Fruit fly (Drosophila melanogaster) whole organism, embryonic: ENCODE results near the gene Dph5.
A peak's percentile ranks its signal among the peaks of the same experiment; 100 is the strongest.

ENCODE experiments used
- Abd-B ChIP-seq: fragments of 200-800 bp; sonication (Bioruptor generic); optimal IDR thresholded peaks from 2 replicates; lab custom pipeline; 2018; ENCODE audit warnings: missing biosample characterization, mild to moderate bottlenecking, missing genetic modification characterization, moderate library complexity
- Antp ChIP-seq: fragments of 200-800 bp; sonication (Bioruptor generic); optimal IDR thresholded peaks from 3 replicates; lab custom pipeline; 2016; ENCODE audit warnings: missing biosample characterization, missing genetic modification characterization
- Atf6 ChIP-seq: fragments of 200-800 bp; sonication (Bioruptor generic); IDR thresholded peaks from 2 replicates; pipeline ENCODE4 v1.3.6; 2022; ENCODE audit warnings: missing biosample characterization, missing genetic modification characterization
- CG10147 ChIP-seq: fragments of 200-800 bp; sonication (Bioruptor generic); optimal IDR thresholded peaks from 2 replicates; lab custom pipeline; 2019; ENCODE audit warnings: missing biosample characterization, mild to moderate bottlenecking, missing genetic modification characterization, moderate library complexity
- CG10267 ChIP-seq: fragments of 200-800 bp; sonication (Bioruptor generic); optimal IDR thresholded peaks from 2 replicates; lab custom pipeline; 2018; ENCODE audit warnings: missing biosample characterization, mild to moderate bottlenecking, missing genetic modification characterization, moderate library complexity
- CG10321 ChIP-seq: fragments of 200-800 bp; sonication (Bioruptor generic); IDR thresholded peaks from 2 replicates; pipeline ENCODE4 v1.3.6; 2022; ENCODE audit warnings: missing biosample characterization, missing genetic modification characterization
- CG10565 ChIP-seq: fragments of 200-800 bp; sonication (Bioruptor generic); optimal IDR thresholded peaks from 3 replicates; lab custom pipeline; 2016; ENCODE audit warnings: missing biosample characterization, mild to moderate bottlenecking, missing genetic modification characterization
- CG11504 ChIP-seq: fragments of 200-800 bp; sonication (Bioruptor generic); optimal IDR thresholded peaks from 3 replicates; lab custom pipeline; 2019; ENCODE audit warnings: missing biosample characterization, mild to moderate bottlenecking, missing genetic modification characterization, moderate library complexity
- CG12942 ChIP-seq: fragments of 200-800 bp; sonication (Bioruptor generic); optimal IDR thresholded peaks from 3 replicates; lab custom pipeline; 2016; ENCODE audit warnings: missing biosample characterization, missing genetic modification characterization
- CG14014 ChIP-seq: fragments of 200-800 bp; sonication (Bioruptor generic); IDR thresholded peaks from 2 replicates; pipeline ENCODE4 v1.3.6; 2022; ENCODE audit warnings: missing biosample characterization, missing genetic modification characterization
- CG14860 ChIP-seq: fragments of 200-800 bp; sonication (Bioruptor generic); IDR thresholded peaks from 3 replicates; pipeline ENCODE4 v1.3.6; 2022; ENCODE audit warnings: missing biosample characterization, missing genetic modification characterization; ENCODE audit not compliant: partially characterized antibody
- CG15696 ChIP-seq: fragments of 200-800 bp; sonication (Bioruptor generic); optimal IDR thresholded peaks from 2 replicates; lab custom pipeline; 2019; ENCODE audit warnings: missing biosample characterization, mild to moderate bottlenecking, missing genetic modification characterization, moderate library complexity
- CG16813 ChIP-seq: fragments of 200-800 bp; sonication (Bioruptor generic); IDR thresholded peaks from 3 replicates; pipeline ENCODE4 v1.3.6; 2022; ENCODE audit warnings: missing biosample characterization, missing genetic modification characterization; ENCODE audit not compliant: partially characterized antibody
- CG16863 ChIP-seq: fragments of 200-800 bp; sonication (Bioruptor generic); optimal IDR thresholded peaks from 3 replicates; lab custom pipeline; 2016; ENCODE audit warnings: missing biosample characterization, missing genetic modification characterization
- CG18011 ChIP-seq: fragments of 200-800 bp; sonication (Bioruptor generic); optimal IDR thresholded peaks from 2 replicates; lab custom pipeline; 2017; ENCODE audit warnings: missing biosample characterization, missing genetic modification characterization, mild to moderate bottlenecking, moderate library complexity, missing genotype
- CG3281 ChIP-seq: fragments of 200-800 bp; sonication (Bioruptor generic); optimal IDR thresholded peaks from 3 replicates; lab custom pipeline; 2017; ENCODE audit warnings: missing biosample characterization, mild to moderate bottlenecking, missing genetic modification characterization
- CG4328 ChIP-seq: fragments of 200-800 bp; sonication (Bioruptor generic); optimal IDR thresholded peaks from 3 replicates; lab custom pipeline; 2017; ENCODE audit warnings: missing biosample characterization, missing genetic modification reagents, missing genetic modification characterization
- CG4424 ChIP-seq: fragments of 200-800 bp; sonication (Bioruptor generic); optimal IDR thresholded peaks from 3 replicates; lab custom pipeline; 2016; ENCODE audit warnings: missing biosample characterization, missing genetic modification characterization
- CG4820 ChIP-seq: fragments of 200-800 bp; sonication (Bioruptor generic); optimal IDR thresholded peaks from 3 replicates; lab custom pipeline; 2016; ENCODE audit warnings: missing biosample characterization, missing genetic modification characterization
- CG6175 ChIP-seq: fragments of 200-800 bp; sonication (Bioruptor generic); IDR thresholded peaks from 3 replicates; pipeline ENCODE4 v1.3.6; 2022; ENCODE audit warnings: missing biosample characterization, missing genetic modification characterization
- CG6689 ChIP-seq: fragments of 200-800 bp; sonication (Bioruptor generic); IDR thresholded peaks from 2 replicates; pipeline ENCODE4 v1.3.6; 2022; ENCODE audit warnings: missing biosample characterization, missing genetic modification characterization
- CG7745 ChIP-seq: fragments of 200-800 bp; sonication (Bioruptor generic); optimal IDR thresholded peaks from 2 replicates; lab custom pipeline; 2018; ENCODE audit warnings: missing biosample characterization, mild to moderate bottlenecking, missing genetic modification characterization, moderate library complexity
- CG8290 ChIP-seq, 3 experiments: fragments of 200-800 bp; sonication (Bioruptor generic); optimal IDR thresholded peaks; 2 replicates each; lab custom pipeline; 2016 to 2019; ENCODE audit warnings: missing biosample characterization in 3 of 3, missing genetic modification characterization in 3 of 3, mild to moderate bottlenecking in 2 of 3, moderate library complexity in 1 of 3
- CG8765 ChIP-seq: fragments of 200-800 bp; sonication (Bioruptor generic); IDR thresholded peaks from 2 replicates; pipeline ENCODE4 v1.3.6; 2022; ENCODE audit warnings: missing biosample characterization, missing genetic modification characterization
- CG9797 ChIP-seq: fragments of 200-800 bp; sonication (Bioruptor generic); optimal IDR thresholded peaks from 3 replicates; lab custom pipeline; 2018; ENCODE audit warnings: missing biosample characterization, mild to moderate bottlenecking, missing genetic modification characterization
- CkIIα-i1 ChIP-seq: fragments of 200-800 bp; sonication (Bioruptor generic); IDR thresholded peaks from 2 replicates; pipeline ENCODE4 v1.3.6; 2022; ENCODE audit warnings: missing biosample characterization, missing genetic modification characterization
- Dad ChIP-seq: fragments of 200-800 bp; sonication (Bioruptor generic); optimal IDR thresholded peaks from 3 replicates; lab custom pipeline; 2016; ENCODE audit warnings: missing biosample characterization, missing genetic modification characterization
- Doc2 ChIP-seq: fragments of 200-800 bp; sonication (Bioruptor generic); IDR thresholded peaks from 2 replicates; pipeline ENCODE4 v1.3.6; 2022; ENCODE audit warnings: missing biosample characterization, missing genetic modification characterization
- Elba2 ChIP-seq: fragments of 200-800 bp; sonication (Bioruptor generic); optimal IDR thresholded peaks from 3 replicates; lab custom pipeline; 2016; ENCODE audit warnings: missing biosample characterization, missing genetic modification characterization
- GATAe ChIP-seq: fragments of 200-800 bp; sonication (Bioruptor generic); conservative IDR thresholded peaks from 2 replicates; pipeline ENCODE4 v1.3.6; 2022; ENCODE audit warnings: missing biosample characterization, missing genetic modification characterization
- Kr ChIP-seq: fragments of 200-800 bp; sonication (Bioruptor generic); optimal IDR thresholded peaks from 2 replicates; lab custom pipeline; 2017; ENCODE audit warnings: missing biosample characterization, mild to moderate bottlenecking, missing genetic modification characterization
- MBD-R2 ChIP-seq: fragments of 200-800 bp; sonication (Bioruptor generic); IDR thresholded peaks from 2 replicates; pipeline ENCODE4 v1.3.6; 2022; ENCODE audit warnings: missing biosample characterization, missing genetic modification characterization
- Pdp1 ChIP-seq, 2 experiments: fragments of 200-800 bp; sonication (Bioruptor generic); optimal IDR thresholded peaks; 3 replicates each; lab custom pipeline; 2016; ENCODE audit warnings: missing biosample characterization in 2 of 2, missing genetic modification characterization in 2 of 2, mild to moderate bottlenecking in 1 of 2, moderate library complexity in 1 of 2
- Ptx1 ChIP-seq: fragments of 200-800 bp; sonication (Bioruptor generic); IDR thresholded peaks from 2 replicates; pipeline ENCODE4 v1.3.6; 2022; ENCODE audit warnings: missing biosample characterization, missing genetic modification characterization
- Rx ChIP-seq: fragments of 200-800 bp; sonication (Bioruptor generic); IDR thresholded peaks from 2 replicates; pipeline ENCODE4 v1.3.6; 2022; ENCODE audit warnings: missing biosample characterization, missing genetic modification characterization
- Sin3A ChIP-seq: fragments of >200 bp; optimal IDR thresholded peaks from 2 replicates; lab custom pipeline; 2018
- Ssrp ChIP-seq: fragments of 200-800 bp; sonication (Bioruptor generic); optimal IDR thresholded peaks from 2 replicates; lab custom pipeline; 2018; ENCODE audit warnings: missing biosample characterization, mild to moderate bottlenecking, missing genetic modification characterization, moderate library complexity
- Vsx1 ChIP-seq: fragments of 200-800 bp; sonication (Bioruptor generic); optimal IDR thresholded peaks from 2 replicates; lab custom pipeline; 2017; ENCODE audit warnings: missing biosample characterization, mild to moderate bottlenecking, missing genetic modification characterization, missing genetic modification reagents
- Xbp1 ChIP-seq: fragments of 200-800 bp; sonication (Bioruptor generic); optimal IDR thresholded peaks from 3 replicates; lab custom pipeline; 2016; ENCODE audit warnings: missing biosample characterization, mild to moderate bottlenecking, missing genetic modification characterization
- amos ChIP-seq: fragments of 200-800 bp; sonication (Bioruptor generic); IDR thresholded peaks from 2 replicates; pipeline ENCODE4 v1.3.6; 2022; ENCODE audit warnings: missing biosample characterization, missing genetic modification characterization; ENCODE audit not compliant: partially characterized antibody
- aop ChIP-seq: fragments of 200-800 bp; sonication (Bioruptor generic); IDR thresholded peaks from 2 replicates; pipeline ENCODE4 v1.3.6; 2022; ENCODE audit warnings: missing biosample characterization, missing genetic modification characterization
- bsh ChIP-seq, 2 experiments: fragments of 200-800 bp; sonication (Bioruptor generic); optimal IDR thresholded peaks; 2 replicates each; lab custom pipeline; 2017 to 2018; ENCODE audit warnings: mild to moderate bottlenecking in 2 of 2, missing biosample characterization in 2 of 2, missing genetic modification characterization in 2 of 2, moderate library complexity in 1 of 2
- caup ChIP-seq: fragments of 200-800 bp; sonication (Bioruptor generic); optimal IDR thresholded peaks from 3 replicates; lab custom pipeline; 2017; ENCODE audit warnings: missing biosample characterization, mild to moderate bottlenecking, missing genetic modification characterization, moderate library complexity; ENCODE audit not compliant: severe bottlenecking
- chn ChIP-seq: fragments of 200-800 bp; sonication (Bioruptor generic); optimal IDR thresholded peaks from 2 replicates; lab custom pipeline; 2016; ENCODE audit warnings: missing biosample characterization, missing genetic modification characterization
- fd64A ChIP-seq: fragments of 200-800 bp; sonication (Bioruptor generic); optimal IDR thresholded peaks from 3 replicates; lab custom pipeline; 2018; ENCODE audit warnings: missing biosample characterization, mild to moderate bottlenecking, missing genetic modification characterization
- nerfin-2 ChIP-seq: fragments of 200-800 bp; sonication (Bioruptor generic); IDR thresholded peaks from 2 replicates; pipeline ENCODE4 v1.3.6; 2022; ENCODE audit warnings: missing biosample characterization, missing genetic modification characterization; ENCODE audit not compliant: partially characterized antibody
- pho ChIP-seq: fragments of 200-800 bp; sonication (Bioruptor generic); optimal IDR thresholded peaks from 2 replicates; lab custom pipeline; 2016; ENCODE audit warnings: missing biosample characterization, missing genetic modification characterization
- psq ChIP-seq: fragments of 200-800 bp; sonication (Bioruptor generic); optimal IDR thresholded peaks from 2 replicates; lab custom pipeline; 2017; ENCODE audit warnings: missing biosample characterization, missing genetic modification characterization
- run ChIP-seq: fragments of 200-800 bp; sonication (Bioruptor generic); optimal IDR thresholded peaks from 3 replicates; lab custom pipeline; 2018; ENCODE audit warnings: missing biosample characterization, mild to moderate bottlenecking, missing genetic modification characterization

Gene Dph5

DNA sequence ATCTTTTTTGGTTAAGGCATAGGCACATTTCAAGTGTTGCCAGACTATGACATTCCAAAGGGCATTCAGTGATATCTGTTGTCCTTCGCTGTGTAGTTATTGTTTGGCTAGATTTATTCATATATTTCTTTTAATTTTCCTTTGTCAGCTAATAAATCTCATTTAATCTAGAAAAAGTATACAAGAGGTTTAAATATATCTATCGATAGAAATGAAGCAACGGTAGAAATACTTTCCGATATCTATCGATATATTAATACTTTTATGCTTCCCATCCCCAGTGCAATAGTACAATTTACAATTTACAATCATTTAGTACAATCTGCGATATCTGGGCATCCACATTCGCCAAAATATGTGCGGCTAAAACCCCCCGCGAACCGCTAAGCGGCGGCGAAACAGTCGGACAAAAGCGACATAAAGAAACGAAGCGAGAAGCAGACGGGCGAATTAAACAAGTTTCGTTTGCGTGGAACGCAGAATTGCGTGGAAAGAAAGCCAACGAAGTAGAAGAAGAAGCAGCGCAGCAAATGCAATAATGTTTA, 4.5 kb upstream of the Dph5 start, which contains the start of gene Efa6 (continued):
- TF ChIP-seq CG14860 (GFP tag; lab: Robert Waterston, UW) (peak; percentile 91), nerfin-2 (GFP tag; lab: Robert Waterston, UW) (peak; percentile 86), CG10147 (GFP tag; lab: Kevin White, UChicago) (peak; percentile 26), CG4328 (no peak), Xbp1 (GFP tag; lab: Kevin White, UChicago) (peak; percentile 56), CG8765 (GFP tag; lab: Robert Waterston, UW) (no peak), CG18011 (GFP tag; lab: Kevin White, UChicago) (peak; percentile 25), CG15696 (peak; percentile 48), chn (GFP tag; lab: Kevin White, UChicago) (peak; percentile 19), amos (peak; percentile 90), run (tag; lab: Kevin White, UChicago) (peak; percentile 13), CG10267 (tag; lab: Kevin White, UChicago) (peak; percentile 99), CkIIα-i1 (GFP tag; lab: Robert Waterston, UW) (no peak), CG6175 (no peak), CG6689 (GFP tag; lab: Robert Waterston, UW) (no peak), pho (no peak), Dad (GFP tag; lab: Kevin White, UChicago) (peak; percentile 14), fd64A (GFP tag; lab: Kevin White, UChicago) (no peak), CG4820 (peak; percentile 55), CG3281 (GFP tag; lab: Kevin White, UChicago) (peak; percentile 25), CG7745 (tag; lab: Kevin White, UChicago) (no peak), psq (peak; percentile 18), CG9797 (peak; percentile 45), caup (GFP tag; lab: Kevin White, UChicago) (peak; percentile 5), Antp (GFP tag; lab: Kevin White, UChicago) (peak; percentile 31), CG10565 (GFP tag; lab: Kevin White, UChicago) (no peak), CG11504 (no peak), Sin3A (lab: Kevin White, UChicago) (peak; percentile 46), Ptx1 (GFP tag; lab: Robert Waterston, UW) (no peak), Abd-B (GFP tag; lab: Kevin White, UChicago) (peak; percentile 45), Atf6 (GFP tag; lab: Robert Waterston, UW) (0 out of 2 replicates have a peak, but pooled peaks have one; percentile 45), bsh (GFP tag; optimal IDR thresholded peaks at IDR 0.05; lab: Kevin White, UChicago) (peak; percentile 11 to 30), Doc2 (no peak), Elba2 (GFP tag; lab: Kevin White, UChicago) (peak; percentile 17), GATAe (GFP tag; lab: Robert Waterston, UW) (no peak), CG4424 (peak; percentile 56), CG14014 (no peak), CG16813 (GFP tag; lab: Robert Waterston, UW) (peak; percentile 94), Rx (GFP tag; lab: Robert Waterston, UW) (no peak), Vsx1 (GFP tag; lab: Kevin White, UChicago) (no peak), Kr (GFP tag; lab: Kevin White, UChicago) (no peak), CG16863 (GFP tag; lab: Kevin White, UChicago) (no peak), MBD-R2 (peak; percentile 54), CG12942 (peak; percentile 41), CG8290 (GFP tag; optimal IDR thresholded peaks at IDR 0.05; lab: Kevin White, UChicago) (peak; percentile 50), CG8290 (tag; optimal IDR thresholded peaks at IDR 0.05; lab: Kevin White, UChicago) (peak in 1 of 2 experiments; percentile 44), CG10321 (GFP tag; lab: Robert Waterston, UW) (no peak), Pdp1 (GFP tag; optimal IDR thresholded peaks at IDR 0.05; lab: Kevin White, UChicago) (peak in 1 of 2 experiments; percentile 54), aop (GFP tag; lab: Robert Waterston, UW) (no peak), Ssrp (no peak)
